Worm (Caenorhabditis elegans) whole organism, L1 larva: ENCODE measurements around the gene Y23B4A.1.

Experiments
- C04F5.9 ChIP-seq: sonication (generic microtip); optimal IDR thresholded peaks from 2 replicates; lab custom pipeline; 2016; ENCODE audit warnings: missing genetic modification characterization, missing compliant biosample characterization
- aly-2 ChIP-seq: fragments of 150-350 bp; optimal IDR thresholded peaks from 2 replicates; lab custom pipeline; 2014; ENCODE audit warnings: missing biosample characterization, missing genetic modification characterization
- ama-1 ChIP-seq: fragments of 150-350 bp; optimal IDR thresholded peaks from 2 replicates; lab custom pipeline; 2014
- ceh-82 ChIP-seq, 3 experiments: fragments of 150-350 bp in 1 of 3; sonication (generic microtip) in 2 of 3; optimal IDR thresholded peaks; 2 replicates each; lab custom pipeline; 2014 to 2017; ENCODE audit warnings: missing biosample characterization in 3 of 3, missing genetic modification characterization in 3 of 3
- elt-2 ChIP-seq: sonication (generic microtip); optimal IDR thresholded peaks from 2 replicates; lab custom pipeline; 2016; ENCODE audit warnings: missing genetic modification characterization, mild to moderate bottlenecking, inconsistent platforms, missing compliant biosample characterization, missing genetic modification reagents
- fkh-10 ChIP-seq: sonication (generic microtip); optimal IDR thresholded peaks from 2 replicates; lab custom pipeline; 2017; ENCODE audit warnings: missing biosample characterization, missing genetic modification reagents, missing genetic modification characterization
- lin-35 ChIP-seq, 2 experiments: fragments of 150-350 bp; optimal IDR thresholded peaks; 2 replicates each; lab custom pipeline; 2014; ENCODE audit warnings: missing biosample characterization in 2 of 2, missing genetic modification characterization in 2 of 2, missing genetic modification reagents in 2 of 2
- lir-3 ChIP-seq: sonication (generic microtip); optimal IDR thresholded peaks from 2 replicates; lab custom pipeline; 2016; ENCODE audit warnings: mild to moderate bottlenecking, missing genetic modification characterization, moderate library complexity, missing compliant biosample characterization; ENCODE audit not compliant: poor library complexity
- lsy-2 ChIP-seq, 2 experiments: fragments of 150-350 bp; optimal IDR thresholded peaks; 2 replicates each; lab custom pipeline; 2014; ENCODE audit warnings: missing biosample characterization in 2 of 2, missing genetic modification characterization in 2 of 2
- nhr-12 ChIP-seq: sonication (generic microtip); optimal IDR thresholded peaks from 2 replicates; lab custom pipeline; 2017; ENCODE audit warnings: missing biosample characterization, missing genetic modification characterization
- nhr-237 ChIP-seq: fragments of 150-350 bp; optimal IDR thresholded peaks from 2 replicates; lab custom pipeline; 2014; ENCODE audit warnings: missing biosample characterization, missing genetic modification characterization
- snpc-4 ChIP-seq: fragments of 150-350 bp; optimal IDR thresholded peaks from 2 replicates; lab custom pipeline; 2014; ENCODE audit warnings: missing biosample characterization, missing genetic modification characterization
- tbx-2 ChIP-seq: sonication (generic microtip); optimal IDR thresholded peaks from 2 replicates; lab custom pipeline; 2016; ENCODE audit warnings: missing genetic modification characterization, missing compliant biosample characterization
- unc-62 ChIP-seq: fragments of 150-350 bp; optimal IDR thresholded peaks from 2 replicates; lab custom pipeline; 2014; ENCODE audit warnings: missing biosample characterization, missing genetic modification reagents, missing genetic modification characterization

DNA sequence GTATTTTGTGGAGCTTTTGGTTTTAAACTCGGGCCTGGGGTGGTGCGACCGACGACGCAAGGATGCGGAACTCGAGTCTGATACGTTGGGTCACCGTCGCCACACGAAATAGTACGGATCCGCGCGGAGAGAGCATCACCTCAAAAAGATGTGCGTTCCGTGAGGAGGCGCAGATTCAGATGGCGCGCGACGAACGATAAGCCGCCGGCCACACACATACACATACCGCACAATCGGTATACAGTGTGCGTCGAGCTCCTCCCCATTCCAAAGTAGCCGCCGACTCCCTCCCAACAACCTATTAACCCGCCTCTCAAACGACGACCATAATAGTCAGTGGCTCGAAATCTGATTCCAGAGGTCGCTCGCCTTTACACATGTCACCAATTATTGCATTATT lies 27.1 kb downstream of the Y23B4A.1 start, which contains the start of gene F49E10.2:
- TF ChIP-seq unc-62 = no peak
- TF ChIP-seq lsy-2 (tag; optimal IDR thresholded peaks at IDR 0.05; lab: Kevin White, UChicago) = no peak
- no peak for TF ChIP-seq ama-1 (lab: Kevin White, UChicago)
- TF ChIP-seq lir-3 (tag; lab: Kevin White, UChicago) = no peak
- no peak for TF ChIP-seq C04F5.9 (tag; lab: Kevin White, UChicago)
- TF ChIP-seq fkh-10 (GFP tag; lab: Kevin White, UChicago) = no peak
- no peak for TF ChIP-seq elt-2 (tag; lab: Kevin White, UChicago)
- TF ChIP-seq nhr-12 (tag; lab: Kevin White, UChicago) = no peak
- no peak for TF ChIP-seq ceh-82 (tag; optimal IDR thresholded peaks at IDR 0.05; lab: Kevin White, UChicago)
- no peak for TF ChIP-seq nhr-237 (tag; lab: Kevin White, UChicago)
- no peak for TF ChIP-seq aly-2 (tag; lab: Kevin White, UChicago)
- no peak for TF ChIP-seq lin-35 (GFP tag; optimal IDR thresholded peaks at IDR 0.05; lab: Kevin White, UChicago)
- TF ChIP-seq snpc-4 (tag; lab: Kevin White, UChicago) = no peak
- TF ChIP-seq tbx-2 (tag; lab: Kevin White, UChicago) = no peak
